Worm (Caenorhabditis elegans): Measurements from ENCODE around the gene col-128.

- TF ChIP-seq Y55F3AM.14 (GFP tag; optimal IDR thresholded peaks at IDR 0.05) = no peak
- TF ChIP-seq nhr-11 (tag; optimal IDR thresholded peaks at IDR 0.05) = no peak
- no peak for TF ChIP-seq gmeb-1 (tag; optimal IDR thresholded peaks at IDR 0.05)
- TF ChIP-seq nhr-237 (tag; optimal IDR thresholded peaks at IDR 0.05) = no peak
- no peak for TF ChIP-seq R02D3.7 (tag; optimal IDR thresholded peaks at IDR 0.05)
- no peak for TF ChIP-seq nhr-6 (tag; optimal IDR thresholded peaks at IDR 0.05)
- TF ChIP-seq lin-13 (GFP tag; optimal IDR thresholded peaks at IDR 0.05) = no peak
- no peak for TF ChIP-seq mdl-1 (tag; optimal IDR thresholded peaks at IDR 0.05)
These were observed at the start of gene col-128 for ce11 chrIV:11551813-11552212.

Measured in whole organism, L2 larva.